Worm (Caenorhabditis elegans): Measurements from ENCODE around the gene T13C2.7.

DNA sequence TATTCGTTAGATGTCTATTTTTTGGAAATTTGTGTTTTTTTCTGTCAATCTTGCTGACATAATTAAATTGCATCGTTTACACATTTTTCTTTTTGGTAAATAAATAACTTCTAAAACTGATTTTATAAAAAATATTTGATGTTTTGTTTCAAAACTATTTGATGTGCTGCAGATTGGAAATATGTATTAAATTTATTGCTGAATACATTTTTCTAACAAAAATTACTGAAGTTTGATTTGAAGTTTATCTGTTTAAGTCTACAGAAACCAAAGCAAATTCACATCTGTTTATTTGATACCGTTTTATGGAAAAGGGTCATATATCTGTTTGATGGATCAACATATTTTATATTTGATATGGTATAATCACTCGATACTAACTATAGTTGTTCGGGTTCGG lies 37.1 kb downstream of the T13C2.7 start:
- no peak for TF ChIP-seq flt-1 (GFP tag; IDR thresholded peaks at IDR 0.05)
- TF ChIP-seq ztf-29 (GFP tag; IDR thresholded peaks at IDR 0.05): no peak
- TF ChIP-seq T22C8.4 (GFP tag; IDR thresholded peaks at IDR 0.05): no peak
- no peak for TF ChIP-seq ref-1 (GFP tag; conservative IDR thresholded peaks at IDR 0.05)
- no peak for TF ChIP-seq cog-1 (tag; optimal IDR thresholded peaks at IDR 0.05)
- no peak for TF ChIP-seq klf-2 (GFP tag; conservative IDR thresholded peaks at IDR 0.05)

All from whole organism, midembryonic.